Fruit fly (Drosophila melanogaster) whole organism, embryonic: ENCODE results near the gene CG5023.

Experiments
- CG13287 ChIP-seq: fragments of 200-800 bp; sonication (Bioruptor generic); IDR thresholded peaks from 2 replicates; pipeline ENCODE4 v1.3.6; 2022; ENCODE audit warnings: missing biosample characterization, missing genetic modification characterization; ENCODE audit not compliant: partially characterized antibody
- CG31224 ChIP-seq: fragments of 200-800 bp; sonication (Bioruptor generic); IDR thresholded peaks from 2 replicates; pipeline ENCODE4 v1.3.6; 2022; ENCODE audit warnings: missing biosample characterization, missing genetic modification characterization
- CG8478 ChIP-seq: fragments of >200 bp; optimal IDR thresholded peaks from 2 replicates; lab custom pipeline; 2018
- Gsc ChIP-seq: fragments of 200-800 bp; sonication (Bioruptor generic); IDR thresholded peaks from 2 replicates; pipeline ENCODE4 v1.3.6; 2022; ENCODE audit warnings: missing biosample characterization, missing genetic modification characterization
- Max ChIP-seq: fragments of 200-800 bp; sonication (Bioruptor generic); optimal IDR thresholded peaks from 2 replicates; lab custom pipeline; 2016; ENCODE audit warnings: missing biosample characterization, mild to moderate bottlenecking, missing genetic modification characterization
- Pdp1 ChIP-seq, 2 experiments: fragments of 200-800 bp; sonication (Bioruptor generic); optimal IDR thresholded peaks; 3 replicates each; lab custom pipeline; 2016; ENCODE audit warnings: missing biosample characterization in 2 of 2, missing genetic modification characterization in 2 of 2, mild to moderate bottlenecking in 1 of 2, moderate library complexity in 1 of 2
- btn ChIP-seq: fragments of 200-800 bp; sonication (Bioruptor generic); optimal IDR thresholded peaks from 2 replicates; lab custom pipeline; 2016; ENCODE audit warnings: missing biosample characterization, missing genetic modification characterization
- dan ChIP-seq: fragments of 200-800 bp; sonication (Bioruptor generic); IDR thresholded peaks from 2 replicates; pipeline ENCODE4 v1.3.6; 2022; ENCODE audit warnings: missing biosample characterization, missing genetic modification characterization
- disco-r ChIP-seq: fragments of 200-800 bp; sonication (Bioruptor generic); optimal IDR thresholded peaks from 2 replicates; lab custom pipeline; 2016; ENCODE audit warnings: missing biosample characterization, missing genetic modification characterization
- exex ChIP-seq: fragments of 200-800 bp; sonication (Bioruptor generic); optimal IDR thresholded peaks from 4 replicates; lab custom pipeline; 2018; ENCODE audit warnings: missing biosample characterization, mild to moderate bottlenecking, missing genetic modification characterization, moderate library complexity
- insv ChIP-seq, 2 experiments: fragments of 200-800 bp; sonication (Bioruptor generic); optimal IDR thresholded peaks; 3 replicates each; lab custom pipeline; 2016 to 2018; ENCODE audit warnings: missing biosample characterization in 2 of 2, missing genetic modification characterization in 2 of 2
- jumu ChIP-seq: fragments of 200-800 bp; sonication (Bioruptor generic); optimal IDR thresholded peaks from 3 replicates; lab custom pipeline; 2016; ENCODE audit warnings: missing biosample characterization, missing genetic modification characterization
- maf-S ChIP-seq: fragments of 200-800 bp; sonication (Bioruptor generic); optimal IDR thresholded peaks from 2 replicates; lab custom pipeline; 2016; ENCODE audit warnings: missing biosample characterization, missing genetic modification characterization
- tll ChIP-seq, 2 experiments: fragments of 200-800 bp in 1 of 2; fragments of >200 bp in 1 of 2; sonication (Bioruptor generic) in 1 of 2; optimal IDR thresholded peaks; 2 replicates each; lab custom pipeline; 2017 to 2019; ENCODE audit warnings: missing biosample characterization in 2 of 2, missing genetic modification characterization in 2 of 2, mild to moderate bottlenecking in 1 of 2, moderate library complexity in 1 of 2

dm6 chr3R:20204478-20205030 lies 35.3 kb downstream of the CG5023 start, which contains the start of gene Nlg4:
- TF ChIP-seq dan (GFP tag; lab: Robert Waterston, UW) (no peak), Gsc (GFP tag; lab: Robert Waterston, UW) (no peak), btn (GFP tag; lab: Kevin White, UChicago) (no peak), jumu (no peak), maf-S (no peak), exex (tag; lab: Kevin White, UChicago) (no peak), insv (GFP tag; optimal IDR thresholded peaks at IDR 0.05; lab: Kevin White, UChicago) (no peak), disco-r (GFP tag; lab: Kevin White, UChicago) (no peak), CG13287 (GFP tag; lab: Robert Waterston, UW) (no peak), tll (GFP tag; optimal IDR thresholded peaks at IDR 0.05; lab: Kevin White, UChicago) (no peak), CG8478 (lab: Kevin White, UChicago) (no peak), Max (GFP tag; lab: Kevin White, UChicago) (no peak), Pdp1 (GFP tag; optimal IDR thresholded peaks at IDR 0.05; lab: Kevin White, UChicago) (no peak), CG31224 (no peak)
